Fruit fly (Drosophila melanogaster): Measurements from ENCODE around the gene Tnpo.
"Not testable (repeated sequence)": the region's sequence is repeated elsewhere in the genome, so short reads cannot be mapped to it uniquely, and the experiment has no call there.

DNA sequence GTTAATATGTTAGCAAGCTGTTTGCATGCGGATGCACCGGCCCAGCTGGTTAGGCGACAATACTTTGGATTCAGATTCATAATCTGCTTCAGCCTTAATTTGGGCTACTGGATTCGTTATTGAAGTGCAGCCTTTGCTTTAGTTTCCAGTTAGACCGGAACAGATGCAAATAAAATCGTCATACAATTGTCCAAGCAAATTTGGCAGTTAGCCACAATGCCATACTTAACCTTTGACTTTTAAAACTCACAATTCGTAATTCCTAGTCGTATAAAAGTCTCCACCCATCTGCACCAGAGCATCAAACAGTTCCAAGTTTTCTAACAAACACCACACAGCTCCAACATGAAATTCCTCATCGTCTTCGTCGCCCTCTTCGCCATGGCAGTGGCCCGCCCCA is 44.0 kb upstream of the Tnpo start, which contains the start of gene Lcp65Ab1:
- TF ChIP-seq Pif1A (GFP tag; optimal IDR thresholded peaks at IDR 0.05); Snoo (tag; optimal IDR thresholded peaks at IDR 0.05); CG32121 (GFP tag; IDR thresholded peaks at IDR 0.05); CG13204 (GFP tag; optimal IDR thresholded peaks at IDR 0.05); rn (GFP tag; IDR thresholded peaks at IDR 0.05); CG8301 (tag; optimal IDR thresholded peaks at IDR 0.05); EcR (GFP tag; optimal IDR thresholded peaks at IDR 0.05); CG9948 (tag; optimal IDR thresholded peaks at IDR 0.05); CG10348 (GFP tag; IDR thresholded peaks at IDR 0.05); gl (tag; optimal IDR thresholded peaks at IDR 0.05); CG15710 (tag; optimal IDR thresholded peaks at IDR 0.05): not testable (repeated sequence)

Data from whole organism, pupa.